Worm (Caenorhabditis elegans): ENCODE data around the gene cut-5.
A peak's percentile ranks its signal among the peaks of the same experiment; 100 is the strongest.

Gene cut-5

DNA sequence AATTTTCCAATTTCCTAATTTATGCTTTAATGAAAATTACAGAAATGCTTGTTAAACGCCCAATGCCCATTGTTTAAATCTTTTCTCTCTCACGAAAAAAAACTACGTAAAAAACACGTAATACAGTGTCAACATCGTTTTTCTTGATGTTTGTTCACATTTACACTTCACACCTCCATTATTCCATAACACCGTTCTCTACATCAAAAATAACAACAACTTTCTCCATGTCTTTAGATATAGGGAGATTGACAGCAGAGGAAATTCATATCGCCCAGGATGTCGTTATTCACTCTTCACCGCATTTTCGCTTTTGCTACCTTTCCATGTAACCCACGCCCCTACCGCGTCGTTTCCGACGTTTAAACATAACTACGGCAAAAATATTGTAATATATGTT, 20.1 kb upstream of the cut-5 start, which contains the start of gene efhc-1:
Gene efhc-1, plus strand, starts transcription at position 301 of the 400 bp plus-strand sequence.
- TF ChIP-seq hlh-17 (GFP tag; optimal IDR thresholded peaks at IDR 0.05; ENCODE audit: borderline replicate concordance) (no peak), F16B12.6 (tag; optimal IDR thresholded peaks at IDR 0.05) (no peak), nhr-71 (tag; optimal IDR thresholded peaks at IDR 0.05) (no peak), blmp-1 (tag; optimal IDR thresholded peaks at IDR 0.05) (peak; percentile 16), C04F5.9 (tag; optimal IDR thresholded peaks at IDR 0.05) (no peak), elt-3 (tag; optimal IDR thresholded peaks at IDR 0.05) (no peak), mab-9 (GFP tag; IDR thresholded peaks at IDR 0.05) (no peak)

DNA sequence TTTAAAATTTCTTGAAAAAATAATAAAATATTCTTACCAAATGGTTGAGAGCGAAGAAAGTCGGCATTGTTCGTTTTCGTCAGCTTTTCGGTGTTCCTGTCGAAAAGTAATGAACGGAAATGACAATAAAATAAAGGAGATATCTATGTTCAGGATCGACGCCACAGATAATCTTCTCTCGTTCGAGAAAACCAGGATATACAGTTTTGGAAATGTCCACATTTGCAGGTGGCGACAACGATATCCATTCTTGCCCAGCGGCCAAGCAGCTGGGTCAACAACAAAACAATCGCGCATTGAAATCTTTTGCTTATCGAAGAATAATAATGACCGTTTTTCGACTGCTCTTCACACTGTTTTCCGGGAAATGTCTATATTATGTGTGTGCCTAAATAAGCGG, 17.6 kb upstream of the cut-5 start, which contains the start of gene R07E3.7:
Gene R07E3.7, minus strand, starts transcription at position 101 of the 400 bp plus-strand sequence.
- TF ChIP-seq lin-14 (GFP tag; optimal IDR thresholded peaks at IDR 0.05) (no peak), tbx-2 (tag; optimal IDR thresholded peaks at IDR 0.05) (no peak), nhr-19 (GFP tag; conservative IDR thresholded peaks at IDR 0.05) (no peak), fkh-10 (GFP tag; optimal IDR thresholded peaks at IDR 0.05) (no peak), unc-62 (GFP tag; optimal IDR thresholded peaks at IDR 0.05) (no peak)

DNA sequence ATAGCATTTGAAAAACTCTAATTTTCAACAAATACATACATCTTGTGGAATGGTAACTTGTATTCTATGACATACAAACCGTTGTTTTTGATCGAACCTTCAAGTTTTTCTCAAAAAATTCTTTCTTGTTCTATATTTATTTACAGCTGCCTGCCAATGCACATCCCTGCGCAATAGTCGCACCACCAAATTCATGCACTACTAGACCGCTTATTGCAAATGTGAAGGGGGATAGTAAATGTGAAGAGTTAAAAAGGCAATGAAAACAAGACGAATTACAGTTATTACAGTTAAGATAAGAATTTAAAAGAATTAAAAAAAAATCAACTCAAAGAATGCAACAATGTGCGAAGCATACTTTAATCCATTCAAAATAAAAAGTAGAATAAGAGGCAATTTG, 15.9 kb upstream of the cut-5 start:
- no peak for TF ChIP-seq nhr-237 (tag; optimal IDR thresholded peaks at IDR 0.05)
- no peak for TF ChIP-seq nhr-12 (tag; optimal IDR thresholded peaks at IDR 0.05)
- TF ChIP-seq tlp-1 (tag; optimal IDR thresholded peaks at IDR 0.05), result no peak
- no peak for TF ChIP-seq sptf-1 (tag; optimal IDR thresholded peaks at IDR 0.05)
- TF ChIP-seq unc-130 (tag; optimal IDR thresholded peaks at IDR 0.05), result no peak
- TF ChIP-seq ceh-82 (tag; optimal IDR thresholded peaks at IDR 0.05), result no peak

DNA sequence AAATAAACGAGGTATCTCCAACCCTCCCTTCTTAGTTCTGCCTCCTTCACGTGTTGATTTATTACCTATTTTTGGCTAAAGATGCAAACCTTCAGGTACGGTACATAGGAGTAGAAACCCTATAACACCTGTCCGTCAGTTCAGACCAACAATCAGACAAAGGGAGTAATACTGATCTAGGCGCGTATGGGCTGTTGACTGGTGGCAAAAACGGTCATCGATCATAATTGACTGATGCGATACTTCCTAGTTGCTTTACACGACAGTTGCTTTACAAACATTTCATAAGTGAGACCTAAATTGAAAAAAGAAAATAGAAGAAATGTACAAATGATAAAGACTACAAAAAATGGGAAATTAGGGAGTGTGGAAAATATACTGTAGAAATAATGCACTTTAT, 12.2 kb upstream of the cut-5 start:
- TF ChIP-seq nhr-20 (tag; optimal IDR thresholded peaks at IDR 0.05) (peak; percentile 18), lin-14 (GFP tag; optimal IDR thresholded peaks at IDR 0.05) (peak; percentile 18), irx-1 (tag; optimal IDR thresholded peaks at IDR 0.05) (peak; percentile 28), efl-3 (GFP tag; optimal IDR thresholded peaks at IDR 0.05) (no peak), swsn-7 (tag; optimal IDR thresholded peaks at IDR 0.05) (no peak), nhr-11 (tag; optimal IDR thresholded peaks at IDR 0.05) (no peak), skn-1 (tag; optimal IDR thresholded peaks at IDR 0.05) (no peak), nhr-19 (GFP tag; conservative IDR thresholded peaks at IDR 0.05) (no peak), mep-1 (tag; optimal IDR thresholded peaks at IDR 0.05) (peak; percentile 9), pqm-1 (tag; optimal IDR thresholded peaks at IDR 0.05) (no peak), nhr-85 (tag) (peak; percentile 97), elt-3 (tag; optimal IDR thresholded peaks at IDR 0.05) (peak in 2 of 6 experiments; percentile 35 to 42), hlh-4 (tag; optimal IDR thresholded peaks at IDR 0.05) (no peak), snu-23 (GFP tag; optimal IDR thresholded peaks at IDR 0.05) (peak; percentile 23), pag-3 (tag; optimal IDR thresholded peaks at IDR 0.05; ENCODE audit: borderline replicate concordance, insufficient read depth) (no peak), blmp-1 (tag; optimal IDR thresholded peaks at IDR 0.05) (peak; percentile 56), lin-35 (GFP tag; optimal IDR thresholded peaks at IDR 0.05) (peak in 1 of 2 experiments; percentile 3)

DNA sequence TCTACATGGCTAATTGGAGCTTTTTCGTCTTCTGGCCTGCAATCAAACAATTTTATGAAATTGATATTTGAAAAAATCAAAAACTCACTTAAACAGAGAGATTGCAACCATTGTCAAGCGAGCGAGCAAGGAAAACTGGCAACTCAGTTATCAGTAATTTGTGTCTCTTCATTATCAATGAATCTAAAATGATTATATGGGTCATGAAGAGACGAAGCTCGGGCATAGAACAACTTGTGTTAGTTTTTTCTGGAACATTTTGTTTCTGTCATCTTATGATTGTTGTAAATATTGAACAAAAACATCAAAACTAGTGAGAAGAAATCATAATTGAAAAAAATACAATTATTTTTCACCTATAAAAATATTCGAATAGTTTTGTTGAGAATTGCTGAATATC, 3.0 kb upstream of the cut-5 start, which contains the start of gene R07E3.1:
Gene R07E3.1, minus strand, starts transcription at position 176 of the 400 bp plus-strand sequence.
- TF ChIP-seq irx-1 (tag; optimal IDR thresholded peaks at IDR 0.05), result no peak
- TF ChIP-seq elt-2 (tag; optimal IDR thresholded peaks at IDR 0.05), result peak; percentile 73

DNA sequence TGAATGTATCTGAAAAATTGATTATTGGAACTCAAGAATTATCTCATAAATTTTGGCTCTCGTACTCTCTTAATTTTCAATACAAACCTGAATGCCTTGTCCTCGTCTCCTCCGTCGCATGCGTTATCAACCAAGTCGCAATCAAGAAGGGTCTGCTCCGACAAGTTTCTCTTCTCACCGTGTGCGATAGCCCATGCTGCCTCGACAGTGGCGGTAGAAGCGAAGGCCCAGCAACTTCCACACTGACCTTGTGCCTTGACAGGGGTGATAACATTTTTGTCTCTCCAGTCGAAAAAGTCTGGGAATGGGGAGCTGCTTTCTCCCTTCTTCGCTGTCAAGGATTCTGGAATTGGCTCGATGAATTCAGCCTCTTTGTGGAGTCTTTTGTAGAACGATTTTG, 2.0 kb upstream of the cut-5 start:
- TF ChIP-seq unc-86 (tag; optimal IDR thresholded peaks at IDR 0.05) (no peak), C34B4.2 (tag; optimal IDR thresholded peaks at IDR 0.05) (no peak), mab-9 (GFP tag; IDR thresholded peaks at IDR 0.05) (no peak), elt-2 (tag; optimal IDR thresholded peaks at IDR 0.05) (peak; percentile 38), zag-1 (tag; optimal IDR thresholded peaks at IDR 0.05) (no peak), nhr-84 (tag; optimal IDR thresholded peaks at IDR 0.05) (no peak), pqm-1 (tag; optimal IDR thresholded peaks at IDR 0.05) (peak; percentile 43), nhr-85 (tag) (no peak)
